Worm (Caenorhabditis elegans) whole organism, L3 larva: ENCODE data around the gene wht-2.

ENCODE experiments used
- R02D3.7 ChIP-seq: fragments of 150-350 bp; optimal IDR thresholded peaks from 2 replicates; lab custom pipeline; 2014; ENCODE audit warnings: missing biosample characterization, missing genetic modification characterization
- ZK546.5 ChIP-seq: sonication (generic microtip); optimal IDR thresholded peaks from 2 replicates; lab custom pipeline; 2017; ENCODE audit warnings: missing biosample characterization, missing genetic modification characterization
- aly-2 ChIP-seq: fragments of 150-350 bp; optimal IDR thresholded peaks from 2 replicates; lab custom pipeline; 2014; ENCODE audit warnings: missing biosample characterization, missing genetic modification characterization
- ceh-16 ChIP-seq: sonication (generic microtip); optimal IDR thresholded peaks from 2 replicates; lab custom pipeline; 2017; ENCODE audit warnings: missing biosample characterization, missing genetic modification characterization
- ceh-28 ChIP-seq: fragments of 150-350 bp; optimal IDR thresholded peaks from 2 replicates; lab custom pipeline; 2014; ENCODE audit warnings: missing biosample characterization, missing genetic modification reagents, missing genetic modification characterization
- ceh-82 ChIP-seq: fragments of 150-350 bp; optimal IDR thresholded peaks from 2 replicates; lab custom pipeline; 2014; ENCODE audit warnings: missing biosample characterization, missing genetic modification characterization
- ceh-9 ChIP-seq: sonication (generic microtip); optimal IDR thresholded peaks from 2 replicates; lab custom pipeline; 2018; ENCODE audit warnings: missing biosample characterization, missing genetic modification characterization
- daf-12 ChIP-seq: fragments of 150-350 bp; optimal IDR thresholded peaks from 2 replicates; lab custom pipeline; 2014; ENCODE audit warnings: missing biosample characterization, missing genetic modification reagents, missing genetic modification characterization
- egl-27 ChIP-seq: sonication (generic microtip); optimal IDR thresholded peaks from 4 replicates; lab custom pipeline; 2017; ENCODE audit warnings: missing biosample characterization, missing genetic modification reagents, missing genetic modification characterization
- elt-1 ChIP-seq: fragments of 150-350 bp; optimal IDR thresholded peaks from 2 replicates; lab custom pipeline; 2014; ENCODE audit warnings: missing biosample characterization, missing genetic modification characterization
- elt-2 ChIP-seq: sonication (generic microtip); optimal IDR thresholded peaks from 2 replicates; lab custom pipeline; 2016; ENCODE audit warnings: missing genetic modification reagents, mild to moderate bottlenecking, missing genetic modification characterization, missing compliant biosample characterization
- elt-3 ChIP-seq, 3 experiments: fragments of 150-350 bp in 1 of 3; sonication (generic microtip) in 2 of 3; optimal IDR thresholded peaks; 2 replicates in 2 of 3; 4 replicates in 1 of 3; lab custom pipeline; 2014 to 2017; ENCODE audit warnings: missing biosample characterization in 3 of 3, missing genetic modification characterization in 3 of 3
- eor-1 ChIP-seq, 2 experiments: fragments of 150-350 bp; optimal IDR thresholded peaks; 2 replicates each; lab custom pipeline; 2014 to 2018; ENCODE audit warnings: missing biosample characterization in 2 of 2, missing genetic modification characterization in 2 of 2
- fkh-2 ChIP-seq: fragments of 150-350 bp; optimal IDR thresholded peaks from 2 replicates; lab custom pipeline; 2014; ENCODE audit warnings: missing biosample characterization, missing genetic modification reagents, missing genetic modification characterization
- fos-1 ChIP-seq: fragments of 150-350 bp; optimal IDR thresholded peaks from 2 replicates; lab custom pipeline; 2014; ENCODE audit warnings: missing biosample characterization, missing genetic modification characterization
- lin-15B ChIP-seq: fragments of 150-350 bp; optimal IDR thresholded peaks from 2 replicates; lab custom pipeline; 2014; ENCODE audit warnings: missing biosample characterization, missing genetic modification characterization
- lin-39 ChIP-seq: fragments of 150-350 bp; optimal IDR thresholded peaks from 2 replicates; lab custom pipeline; 2018; ENCODE audit warnings: missing biosample characterization, missing genetic modification reagents, missing genetic modification characterization
- lsy-12 ChIP-seq: sonication (generic microtip); optimal IDR thresholded peaks from 2 replicates; lab custom pipeline; 2016; ENCODE audit warnings: mild to moderate bottlenecking, missing genetic modification characterization, missing compliant biosample characterization
- mdl-1 ChIP-seq: fragments of 150-350 bp; optimal IDR thresholded peaks from 2 replicates; lab custom pipeline; 2014; ENCODE audit warnings: missing biosample characterization, missing genetic modification characterization
- mml-1 ChIP-seq: fragments of 150-350 bp; sonication (generic microtip); optimal IDR thresholded peaks from 3 replicates; lab custom pipeline; 2014; ENCODE audit warnings: missing biosample characterization, missing genetic modification characterization
- nfya-1 ChIP-seq: sonication (generic microtip); optimal IDR thresholded peaks from 2 replicates; lab custom pipeline; 2017; ENCODE audit warnings: missing genetic modification characterization, mild to moderate bottlenecking, missing compliant biosample characterization, antibody characterized with exemption, moderate library complexity; ENCODE audit not compliant: insufficient read depth
- nhr-23 ChIP-seq: fragments of 150-350 bp; optimal IDR thresholded peaks from 2 replicates; lab custom pipeline; 2014; ENCODE audit warnings: missing biosample characterization, missing genetic modification reagents, missing genetic modification characterization
- nhr-237 ChIP-seq: fragments of 150-350 bp; optimal IDR thresholded peaks from 2 replicates; lab custom pipeline; 2014; ENCODE audit warnings: missing biosample characterization, missing genetic modification characterization
- nhr-25 ChIP-seq: sonication (generic microtip); optimal IDR thresholded peaks from 2 replicates; lab custom pipeline; 2017; ENCODE audit warnings: missing biosample characterization, missing genetic modification characterization
- nhr-28 ChIP-seq: fragments of 150-350 bp; optimal IDR thresholded peaks from 2 replicates; lab custom pipeline; 2014; ENCODE audit warnings: missing biosample characterization, missing genetic modification characterization
- nhr-43 ChIP-seq: sonication (generic microtip); optimal IDR thresholded peaks from 2 replicates; lab custom pipeline; 2016; ENCODE audit warnings: mild to moderate bottlenecking, missing genetic modification characterization, missing compliant biosample characterization; ENCODE audit not compliant: poor library complexity, severe bottlenecking
- nhr-67 ChIP-seq: fragments of 150-350 bp; optimal IDR thresholded peaks from 2 replicates; lab custom pipeline; 2014; ENCODE audit warnings: missing biosample characterization, missing genetic modification characterization
- nhr-76 ChIP-seq: fragments of 150-350 bp; sonication (generic microtip); optimal IDR thresholded peaks from 5 replicates; lab custom pipeline; 2014; ENCODE audit warnings: missing biosample characterization, missing genetic modification characterization
- nhr-77 ChIP-seq: fragments of 150-350 bp; optimal IDR thresholded peaks from 2 replicates; lab custom pipeline; 2014; ENCODE audit warnings: missing biosample characterization, missing genetic modification characterization
- pha-4 ChIP-seq: fragments of 150-350 bp; optimal IDR thresholded peaks from 2 replicates; lab custom pipeline; 2014; ENCODE audit warnings: missing biosample characterization, missing genetic modification reagents, missing genetic modification characterization
- pqm-1 ChIP-seq: fragments of 150-350 bp; optimal IDR thresholded peaks from 2 replicates; lab custom pipeline; 2017; ENCODE audit warnings: missing biosample characterization, missing genetic modification characterization, inconsistent platforms
- skn-1 ChIP-seq: fragments of 150-350 bp; optimal IDR thresholded peaks from 2 replicates; lab custom pipeline; 2014; ENCODE audit warnings: missing biosample characterization, missing genetic modification characterization
- snpc-4 ChIP-seq: fragments of 150-350 bp; optimal IDR thresholded peaks from 2 replicates; lab custom pipeline; 2014; ENCODE audit warnings: missing biosample characterization, missing genetic modification characterization
- tbx-2 ChIP-seq: sonication (generic microtip); optimal IDR thresholded peaks from 2 replicates; lab custom pipeline; 2016; ENCODE audit warnings: mild to moderate bottlenecking, missing genetic modification characterization, missing compliant biosample characterization
- unc-39 ChIP-seq: sonication (generic microtip); optimal IDR thresholded peaks from 4 replicates; lab custom pipeline; 2017; ENCODE audit warnings: missing biosample characterization, missing genetic modification characterization
- zag-1 ChIP-seq: fragments of 150-350 bp; optimal IDR thresholded peaks from 2 replicates; lab custom pipeline; 2014; ENCODE audit warnings: missing biosample characterization, missing genetic modification characterization

Gene wht-2

ce11 chrIV:11503654-11504053, 33.4 kb downstream of the wht-2 start:
- TF ChIP-seq nhr-23 (tag; lab: Kevin White, UChicago): peak; percentile 53
- TF ChIP-seq fkh-2: no peak
- TF ChIP-seq ceh-28 (tag; lab: Kevin White, UChicago): peak; percentile 13

ce11 chrIV:11504416-11504815, 34.2 kb downstream of the wht-2 start, which contains the start of gene twk-25:
TSS of gene twk-25 (plus strand) at chrIV:11504716.
- TF ChIP-seq lsy-12 (no peak), nhr-76 (tag; lab: Kevin White, UChicago) (no peak), tbx-2 (no peak), unc-39 (tag; lab: Kevin White, UChicago) (no peak), snpc-4 (tag; lab: Kevin White, UChicago) (no peak), fkh-2 (no peak), mml-1 (no peak), elt-3 (tag; optimal IDR thresholded peaks at IDR 0.05; lab: Kevin White, UChicago) (no peak), aly-2 (tag; lab: Kevin White, UChicago) (no peak), pqm-1 (tag; lab: Kevin White, UChicago) (no peak), elt-1 (no peak), ceh-16 (tag; lab: Kevin White, UChicago) (no peak)

ce11 chrIV:11510664-11511063, 40.4 kb downstream of the wht-2 start, which contains the start of gene M04B2.6:
TSS of gene M04B2.6 (minus strand) at chrIV:11510764.
- no peak for TF ChIP-seq nhr-77 (tag; lab: Kevin White, UChicago)
- no peak for TF ChIP-seq ceh-9 (tag; lab: Kevin White, UChicago)
- no peak for TF ChIP-seq ceh-82
- TF ChIP-seq ceh-28 (tag; lab: Kevin White, UChicago): no peak
- TF ChIP-seq nhr-76 (tag; lab: Kevin White, UChicago): no peak
- no peak for TF ChIP-seq nhr-25 (tag; lab: Kevin White, UChicago)

- TF ChIP-seq nhr-77 (tag; lab: Kevin White, UChicago): no peak
- no peak for TF ChIP-seq daf-12
- no peak for TF ChIP-seq eor-1 (tag; optimal IDR thresholded peaks at IDR 0.05; lab: Kevin White, UChicago)
- peak; percentile 44 for TF ChIP-seq nfya-1 (tag; lab: Kevin White, UChicago)
- TF ChIP-seq ceh-28 (tag; lab: Kevin White, UChicago): no peak
- TF ChIP-seq skn-1 (tag; lab: Kevin White, UChicago): no peak
- no peak for TF ChIP-seq fos-1 (tag; lab: Kevin White, UChicago)
- TF ChIP-seq elt-2 (tag; lab: Kevin White, UChicago): peak; percentile 1
- TF ChIP-seq mdl-1 (tag; lab: Kevin White, UChicago): no peak
- TF ChIP-seq nhr-67 (tag; lab: Kevin White, UChicago): no peak
- no peak for TF ChIP-seq lin-39 (tag; lab: Kevin White, UChicago)
- TF ChIP-seq egl-27 (tag; lab: Kevin White, UChicago): no peak
- peak; percentile 64 for TF ChIP-seq pha-4 (tag; lab: Kevin White, UChicago)
- TF ChIP-seq nhr-237 (tag; lab: Kevin White, UChicago): no peak
- TF ChIP-seq pqm-1 (tag; lab: Kevin White, UChicago): peak; percentile 10
- TF ChIP-seq R02D3.7 (tag; lab: Kevin White, UChicago): peak; percentile 93
- no peak for TF ChIP-seq ceh-16 (tag; lab: Kevin White, UChicago)
- TF ChIP-seq zag-1 (tag; lab: Kevin White, UChicago): no peak
- no peak for TF ChIP-seq fkh-2
- no peak for TF ChIP-seq ZK546.5 (tag; lab: Kevin White, UChicago)
- peak; percentile 23 for TF ChIP-seq lin-15B (tag; lab: Kevin White, UChicago)
- TF ChIP-seq nhr-43 (tag; lab: Kevin White, UChicago): no peak
- TF ChIP-seq nhr-28 (tag; lab: Kevin White, UChicago): no peak
Observed at ce11 chrIV:11520960-11521359, 50.7 kb downstream of the wht-2 start, which contains the start of the genes M04B2.4 and gfl-1. TSS of gene M04B2.4 (minus strand) at chrIV:11521031. TSS of gene gfl-1 (plus strand) at chrIV:11521290.
